Worm (Caenorhabditis elegans) whole organism, L1 larva: ENCODE measurements around the gene dpm-3.

Source experiments
- ceh-63 ChIP-seq: fragments of 200-800 bp; sonication (Bioruptor generic); optimal IDR thresholded peaks from 2 replicates; lab custom pipeline; 2018; ENCODE audit warnings: mild to moderate bottlenecking, missing genetic modification characterization, missing compliant biosample characterization
- dpl-1 ChIP-seq, 3 experiments: fragments of 150-350 bp in 2 of 3; sonication (generic microtip) in 1 of 3; optimal IDR thresholded peaks; 2 replicates each; lab custom pipeline; 2014 to 2017; ENCODE audit warnings: missing biosample characterization in 3 of 3, missing genetic modification characterization in 3 of 3, missing genetic modification reagents in 3 of 3
- fkh-10 ChIP-seq: sonication (generic microtip); optimal IDR thresholded peaks from 2 replicates; lab custom pipeline; 2017; ENCODE audit warnings: missing biosample characterization, missing genetic modification reagents, missing genetic modification characterization
- jun-1 ChIP-seq: fragments of 150-350 bp; optimal IDR thresholded peaks from 2 replicates; lab custom pipeline; 2014; ENCODE audit warnings: missing biosample characterization, missing genetic modification reagents, missing genetic modification characterization
- ztf-4 ChIP-seq: fragments of 150-350 bp; optimal IDR thresholded peaks from 2 replicates; lab custom pipeline; 2014; ENCODE audit warnings: missing biosample characterization, missing genetic modification characterization

- TF ChIP-seq ceh-63 (GFP tag; lab: Kevin White, UChicago) (no peak), jun-1 (no peak), ztf-4 (tag; lab: Kevin White, UChicago) (no peak), dpl-1 (GFP tag; optimal IDR thresholded peaks at IDR 0.05; lab: Kevin White, UChicago) (no peak), fkh-10 (GFP tag; lab: Kevin White, UChicago) (no peak)
These were observed 38.1 kb downstream of the dpm-3 start for ce11 chrIV:12429504-12429903.
